Worm (Caenorhabditis elegans) whole organism, L2 larva: ENCODE data around the gene math-39.
"Not testable (repeated sequence)": the region's sequence is repeated elsewhere in the genome, so short reads cannot be mapped to it uniquely, and the experiment has no call there.

Source experiments
- ceh-82 ChIP-seq: fragments of 150-350 bp; optimal IDR thresholded peaks from 2 replicates; lab custom pipeline; 2014; ENCODE audit warnings: missing biosample characterization, missing genetic modification characterization
- sem-4 ChIP-seq: fragments of 150-350 bp; optimal IDR thresholded peaks from 2 replicates; lab custom pipeline; 2014; ENCODE audit warnings: missing biosample characterization, missing genetic modification reagents, missing genetic modification characterization
- unc-39 ChIP-seq: fragments of 150-350 bp; optimal IDR thresholded peaks from 2 replicates; lab custom pipeline; 2014; ENCODE audit warnings: missing biosample characterization, missing genetic modification characterization

- not testable (repeated sequence) for TF ChIP-seq ceh-82; unc-39 (tag; lab: Kevin White, UChicago); sem-4 (tag; lab: Kevin White, UChicago)
Measured at ce11 chrII:1862334-1862733, 30.2 kb downstream of the math-39 start, which contains the start of gene fbxb-98.
